Worm (Caenorhabditis elegans): ENCODE results near the gene mars-1.
A peak's percentile ranks its signal among the peaks of the same experiment; 100 is the strongest.

mars-1 gene

DNA sequence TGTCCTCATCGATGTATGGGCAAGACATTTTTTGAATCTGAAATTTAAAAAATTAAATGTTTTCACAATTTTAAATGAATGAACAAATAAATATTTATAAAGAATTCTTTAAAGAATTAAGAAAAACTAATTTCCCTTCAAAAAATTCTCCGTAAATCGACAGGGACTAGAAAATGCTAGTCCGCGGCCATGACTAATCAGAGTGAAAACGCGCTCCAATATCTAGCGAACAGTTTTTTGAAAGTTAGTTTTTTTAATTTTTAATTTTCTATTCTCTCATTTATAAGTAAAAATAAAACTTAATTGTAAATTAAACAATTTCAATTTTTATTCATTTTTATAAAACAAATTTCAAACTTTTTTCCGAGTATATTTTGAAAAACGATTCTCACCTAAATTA lies 42.5 kb downstream of the mars-1 start (continued):
- peak; percentile 52 for TF ChIP-seq unc-130 (GFP tag; optimal IDR thresholded peaks at IDR 0.05)
- no peak for TF ChIP-seq Y75B8A.6 (GFP tag; IDR thresholded peaks at IDR 0.05)
- TF ChIP-seq ces-1 (GFP tag; optimal IDR thresholded peaks at IDR 0.05), result no peak
- TF ChIP-seq mdt-29 (GFP tag; IDR thresholded peaks at IDR 0.05), result no peak
- no peak for TF ChIP-seq pqm-1 (tag; optimal IDR thresholded peaks at IDR 0.05)
- TF ChIP-seq ztf-7 (tag; optimal IDR thresholded peaks at IDR 0.05), result no peak
- no peak for TF ChIP-seq zip-2 (tag; optimal IDR thresholded peaks at IDR 0.05)
- TF ChIP-seq nhr-111 (GFP tag; optimal IDR thresholded peaks at IDR 0.05), result no peak
- 0 out of 2 replicates have a peak, but pooled peaks have one; percentile 41 for TF ChIP-seq snpc-1.2 (GFP tag; IDR thresholded peaks at IDR 0.05)
- no peak for TF ChIP-seq dmd-8 (GFP tag; IDR thresholded peaks at IDR 0.05)
- TF ChIP-seq T26A8.4 (GFP tag; IDR thresholded peaks at IDR 0.05), result no peak
- no peak for TF ChIP-seq nhr-76 (tag; optimal IDR thresholded peaks at IDR 0.05)
- TF ChIP-seq madf-9 (GFP tag; conservative IDR thresholded peaks at IDR 0.05), result 0 out of 2 replicates have a peak, but pooled peaks have one; percentile 18
- no peak for TF ChIP-seq snpc-4 (tag; optimal IDR thresholded peaks at IDR 0.05)
- no peak for TF ChIP-seq fos-1 (tag; optimal IDR thresholded peaks at IDR 0.05)
- no peak for TF ChIP-seq daf-12 (tag; optimal IDR thresholded peaks at IDR 0.05)
- no peak for TF ChIP-seq cey-2 (tag; optimal IDR thresholded peaks at IDR 0.05; ENCODE audit: borderline replicate concordance, insufficient read depth)
- TF ChIP-seq sdz-12 (GFP tag; optimal IDR thresholded peaks at IDR 0.05), result no peak
- TF ChIP-seq spr-3 (GFP tag; optimal IDR thresholded peaks at IDR 0.05), result no peak
- TF ChIP-seq tra-1 (GFP tag; IDR thresholded peaks at IDR 0.05), result no peak
- no peak for TF ChIP-seq daf-19 (GFP tag; conservative IDR thresholded peaks at IDR 0.05)
- TF ChIP-seq lin-38 (GFP tag; IDR thresholded peaks at IDR 0.05), result peak; percentile 49
- no peak for TF ChIP-seq Y5F2A.4 (GFP tag; optimal IDR thresholded peaks at IDR 0.05)
- TF ChIP-seq arid-1 (GFP tag; conservative IDR thresholded peaks at IDR 0.05), result no peak
- TF ChIP-seq set-16 (GFP tag; IDR thresholded peaks at IDR 0.05), result no peak
- no peak for TF ChIP-seq ZK337.2 (GFP tag; IDR thresholded peaks at IDR 0.05)
- TF ChIP-seq nhr-28 (tag; optimal IDR thresholded peaks at IDR 0.05), result no peak
- no peak for TF ChIP-seq mxl-2 (GFP tag; conservative IDR thresholded peaks at IDR 0.05)
- TF ChIP-seq ZK546.5 (tag; optimal IDR thresholded peaks at IDR 0.05), result no peak
- TF ChIP-seq zip-11 (GFP tag; IDR thresholded peaks at IDR 0.05), result no peak

DNA sequence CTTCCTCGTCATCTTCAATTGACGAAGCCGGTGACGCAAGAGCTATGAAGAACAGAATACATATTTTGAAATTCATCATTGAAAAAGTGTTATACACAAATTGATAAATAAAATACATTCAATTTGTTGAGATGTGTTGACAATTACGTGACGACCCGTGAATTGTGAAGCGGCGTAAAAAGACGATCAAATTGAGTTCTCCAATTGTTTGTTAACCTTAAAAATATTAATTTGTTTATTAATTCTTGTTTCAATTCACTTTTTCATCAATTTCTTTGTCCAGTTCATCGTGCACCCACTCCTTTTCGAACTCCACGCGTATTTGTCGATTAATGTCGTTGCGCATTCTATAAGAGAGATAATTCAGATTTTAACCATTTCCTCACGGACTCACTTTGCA lies 43.1 kb downstream of the mars-1 start, which contains the start of gene spe-36:
Gene spe-36 (minus strand): TSS at position 101 of the 400 bp plus-strand sequence.
- TF ChIP-seq ctbp-1 (GFP tag; IDR thresholded peaks at IDR 0.05) (no peak), Y5F2A.4 (GFP tag; optimal IDR thresholded peaks at IDR 0.05) (no peak), ceh-28 (tag; optimal IDR thresholded peaks at IDR 0.05) (no peak), saeg-2 (GFP tag; IDR thresholded peaks at IDR 0.05) (no peak), egl-43 (GFP tag; IDR thresholded peaks at IDR 0.05) (no peak), fkh-10 (GFP tag; optimal IDR thresholded peaks at IDR 0.05) (no peak), ceh-32 (tag; optimal IDR thresholded peaks at IDR 0.05; ENCODE audit: poor library complexity) (no peak), zfp-3 (GFP tag; conservative IDR thresholded peaks at IDR 0.05) (no peak), mdl-1 (tag; optimal IDR thresholded peaks at IDR 0.05) (no peak), ztf-11 (tag; optimal IDR thresholded peaks at IDR 0.05) (no peak), dmd-6 (GFP tag; IDR thresholded peaks at IDR 0.05) (no peak), php-3 (GFP tag; IDR thresholded peaks at IDR 0.05) (no peak), T26A8.4 (GFP tag; IDR thresholded peaks at IDR 0.05) (no peak), mep-1 (tag; optimal IDR thresholded peaks at IDR 0.05) (no peak), nhr-77 (tag; optimal IDR thresholded peaks at IDR 0.05) (no peak), cey-2 (tag; optimal IDR thresholded peaks at IDR 0.05; ENCODE audit: borderline replicate concordance, insufficient read depth) (no peak), sdz-12 (GFP tag; optimal IDR thresholded peaks at IDR 0.05) (no peak), ceh-62 (tag; optimal IDR thresholded peaks at IDR 0.05) (no peak), mxl-2 (GFP tag; conservative IDR thresholded peaks at IDR 0.05) (no peak)

All from whole organism, L4 larva.